Worm (Caenorhabditis elegans): Measurements from ENCODE around the gene rgs-6.
A peak's percentile ranks its signal among the peaks of the same experiment; 100 is the strongest.

The rgs-6 gene

DNA sequence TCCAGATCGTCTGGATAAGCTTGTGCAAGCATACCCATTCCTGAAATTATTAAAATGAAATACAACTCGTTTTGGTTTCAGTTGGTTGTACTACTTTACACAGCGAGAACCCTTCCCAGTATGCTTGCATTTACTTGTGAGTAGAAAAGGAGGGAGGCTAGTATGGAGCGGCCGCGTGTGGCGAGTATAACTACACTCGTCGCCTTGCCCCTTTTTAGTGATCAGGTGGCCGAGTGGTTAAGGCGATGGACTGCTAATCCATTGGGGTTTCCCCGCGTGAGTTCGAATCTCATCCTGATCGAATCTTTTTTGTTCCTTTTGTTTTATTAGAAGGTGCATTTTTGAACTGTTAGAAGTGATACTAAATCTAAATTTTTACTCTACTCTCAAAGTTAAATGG is 25.8 kb downstream of the rgs-6 start (continued):
- peak in 1 of 2 experiments; percentile 3 for TF ChIP-seq mdl-1 (tag; optimal IDR thresholded peaks at IDR 0.05)
- peak; percentile 58; the same call in 1 of the 2 replicates for TF ChIP-seq dmd-6 (GFP tag; IDR thresholded peaks at IDR 0.05)
- TF ChIP-seq madf-5 (GFP tag; IDR thresholded peaks at IDR 0.05) = peak; percentile 77 to 85; a peak in 2 of 4 replicates
- TF ChIP-seq ZK337.2 (GFP tag; IDR thresholded peaks at IDR 0.05) = peak; percentile 48; the same call in 1 of the 2 replicates
- TF ChIP-seq lin-29 (GFP tag; IDR thresholded peaks at IDR 0.05) = 0 out of 2 replicates have a peak, but pooled peaks have one; percentile 50
- TF ChIP-seq F37D6.2 (tag; optimal IDR thresholded peaks at IDR 0.05) = no peak
- TF ChIP-seq zag-1 (tag; optimal IDR thresholded peaks at IDR 0.05) = no peak
- no peak for TF ChIP-seq aly-2 (tag; optimal IDR thresholded peaks at IDR 0.05)
- TF ChIP-seq zip-2 (tag; optimal IDR thresholded peaks at IDR 0.05) = no peak
- TF ChIP-seq vab-7 (GFP tag; IDR thresholded peaks at IDR 0.05) = peak; percentile 94
- peak; percentile 94 for TF ChIP-seq lim-7 (GFP tag; IDR thresholded peaks at IDR 0.05)
- TF ChIP-seq mxl-3 (GFP tag; optimal IDR thresholded peaks at IDR 0.05) = peak; percentile 38
- TF ChIP-seq nhr-77 (tag; optimal IDR thresholded peaks at IDR 0.05) = no peak
- peak; percentile 77; the same call in 1 of the 2 replicates for TF ChIP-seq nhr-41 (GFP tag; IDR thresholded peaks at IDR 0.05)
- TF ChIP-seq unc-130 (GFP tag; optimal IDR thresholded peaks at IDR 0.05) = peak; percentile 69
- no peak for TF ChIP-seq mxl-2 (GFP tag; conservative IDR thresholded peaks at IDR 0.05)
- no peak for TF ChIP-seq ceh-82 (tag; optimal IDR thresholded peaks at IDR 0.05)
- no peak for TF ChIP-seq cey-2 (tag; optimal IDR thresholded peaks at IDR 0.05; ENCODE audit: borderline replicate concordance, insufficient read depth)
- TF ChIP-seq tra-1 (GFP tag; IDR thresholded peaks at IDR 0.05) = peak; percentile 92
- peak; percentile 36 to 83 for TF ChIP-seq daf-16 (GFP tag; optimal IDR thresholded peaks at IDR 0.05)
- peak; percentile 44 for TF ChIP-seq daf-16 (tag; optimal IDR thresholded peaks at IDR 0.05)
- TF ChIP-seq lin-13 (GFP tag; optimal IDR thresholded peaks at IDR 0.05) = no peak
- TF ChIP-seq ceh-28 (tag; optimal IDR thresholded peaks at IDR 0.05) = no peak
- peak; percentile 75; the same call in 1 of the 2 replicates for TF ChIP-seq dmd-9 (GFP tag; IDR thresholded peaks at IDR 0.05)
- TF ChIP-seq unc-62 (GFP tag; optimal IDR thresholded peaks at IDR 0.05 in 1 of 2) = no peak
- TF ChIP-seq unc-62 (tag; optimal IDR thresholded peaks at IDR 0.05) = no peak
- peak; percentile 77 for TF ChIP-seq daf-19 (GFP tag; conservative IDR thresholded peaks at IDR 0.05)
- TF ChIP-seq hlh-11 (tag; optimal IDR thresholded peaks at IDR 0.05) = peak; percentile 51
- TF ChIP-seq Y105C5A.15 (GFP tag; IDR thresholded peaks at IDR 0.05) = peak; percentile 82
- no peak for TF ChIP-seq ztf-11 (tag; optimal IDR thresholded peaks at IDR 0.05)
- no peak for TF ChIP-seq fos-1 (tag; optimal IDR thresholded peaks at IDR 0.05)
- TF ChIP-seq ceh-62 (tag; optimal IDR thresholded peaks at IDR 0.05) = no peak
- TF ChIP-seq tag-97 (GFP tag; IDR thresholded peaks at IDR 0.05) = no peak
- peak; percentile 31 for TF ChIP-seq gei-8 (GFP tag; optimal IDR thresholded peaks at IDR 0.05)
- no peak for TF ChIP-seq ama-1 (optimal IDR thresholded peaks at IDR 0.05)
- peak; percentile 93 for TF ChIP-seq lin-1 (GFP tag; IDR thresholded peaks at IDR 0.05)
- no peak for TF ChIP-seq ZK546.5 (tag; optimal IDR thresholded peaks at IDR 0.05)
- TF ChIP-seq egl-27 (tag; optimal IDR thresholded peaks at IDR 0.05) = no peak
- TF ChIP-seq attf-4 (tag; optimal IDR thresholded peaks at IDR 0.05) = no peak
- TF ChIP-seq lir-3 (tag; optimal IDR thresholded peaks at IDR 0.05) = peak; percentile 65
- no peak for TF ChIP-seq lin-15B (tag; optimal IDR thresholded peaks at IDR 0.05)
- peak; percentile 62 for TF ChIP-seq nhr-102 (tag; optimal IDR thresholded peaks at IDR 0.05)
- no peak for TF ChIP-seq daf-12 (tag; optimal IDR thresholded peaks at IDR 0.05)
- TF ChIP-seq unc-39 (tag; optimal IDR thresholded peaks at IDR 0.05) = no peak
- no peak for TF ChIP-seq nhr-237 (tag; optimal IDR thresholded peaks at IDR 0.05)
- peak; percentile 47 for TF ChIP-seq ztf-7 (tag; optimal IDR thresholded peaks at IDR 0.05)
- TF ChIP-seq zfp-2 (tag; optimal IDR thresholded peaks at IDR 0.05) = peak; percentile 19
- TF ChIP-seq duxl-1 (tag; optimal IDR thresholded peaks at IDR 0.05; ENCODE audit: poor library complexity) = peak; percentile 38
- peak; percentile 93 for TF ChIP-seq arid-1 (GFP tag; conservative IDR thresholded peaks at IDR 0.05)
- peak; percentile 72 for TF ChIP-seq php-3 (GFP tag; IDR thresholded peaks at IDR 0.05)
- peak; percentile 98 for TF ChIP-seq egl-43 (GFP tag; IDR thresholded peaks at IDR 0.05)
- peak in 1 of 2 experiments; percentile 35 for TF ChIP-seq hif-1 (tag; optimal IDR thresholded peaks at IDR 0.05)
- peak; percentile 82 for TF ChIP-seq Y48G9A.11 (GFP tag; IDR thresholded peaks at IDR 0.05)

Data from whole organism, L4 larva.